Worm (Caenorhabditis elegans) whole organism, young adult: ENCODE results near the gene ins-21.

Source experiments
- ets-4 ChIP-seq: fragments of 200-800 bp; sonication (Bioruptor generic); optimal IDR thresholded peaks from 2 replicates; lab custom pipeline; 2018; ENCODE audit warnings: mild to moderate bottlenecking, missing genetic modification characterization, missing compliant biosample characterization
- lin-40 ChIP-seq: sonication (generic microtip); optimal IDR thresholded peaks from 2 replicates; lab custom pipeline; 2016; ENCODE audit warnings: missing genetic modification characterization, mild to moderate bottlenecking, missing compliant biosample characterization, missing genotype, missing genetic modification reagents
- lir-1 ChIP-seq: fragments of 200-800 bp; sonication (Bioruptor generic); conservative IDR thresholded peaks from 2 replicates; pipeline ENCODE4 v1.3.6; 2022; ENCODE audit warnings: missing genetic modification reagents, missing genetic modification characterization, missing compliant biosample characterization
- pha-4 ChIP-seq: fragments of 150-350 bp; sonication (generic microtip); optimal IDR thresholded peaks from 2 replicates; lab custom pipeline; 2014; ENCODE audit warnings: missing biosample characterization, missing genetic modification reagents, missing genetic modification characterization

- no peak for TF ChIP-seq lir-1 (GFP tag; lab: Robert Waterston, UW)
- TF ChIP-seq pha-4 (tag; lab: Kevin White, UChicago): no peak
- TF ChIP-seq lin-40: no peak
- no peak for TF ChIP-seq ets-4
These were observed 4.4 kb downstream of the ins-21 start, which contains the start of gene ins-23 for ce11 chrIII:10027947-10028346.
